Worm (Caenorhabditis elegans) whole organism, midembryonic: Measurements from ENCODE around the gene R12C12.5.
"Not testable (repeated sequence)": the region's sequence is repeated elsewhere in the genome, so short reads cannot be mapped to it uniquely, and the experiment has no call there.

Source experiments
- cog-1 ChIP-seq: sonication (generic microtip); optimal IDR thresholded peaks from 2 replicates; lab custom pipeline; 2016; ENCODE audit warnings: missing genetic modification characterization, missing compliant biosample characterization
- flt-1 ChIP-seq: fragments of 200-800 bp; sonication (Bioruptor generic); IDR thresholded peaks from 2 replicates; pipeline ENCODE4 v1.3.6; 2022; ENCODE audit warnings: missing genetic modification characterization, missing compliant biosample characterization
- klf-2 ChIP-seq: fragments of 200-800 bp; sonication (Bioruptor generic); conservative IDR thresholded peaks from 2 replicates; pipeline ENCODE4 v1.3.6; 2022; ENCODE audit warnings: missing genetic modification reagents, missing genetic modification characterization, missing compliant biosample characterization
- ref-1 ChIP-seq: fragments of 200-800 bp; sonication (Bioruptor generic); conservative IDR thresholded peaks from 2 replicates; pipeline ENCODE4 v1.3.6; 2022; ENCODE audit warnings: missing genetic modification reagents, missing genetic modification characterization, missing compliant biosample characterization
- tab-1 ChIP-seq: fragments of 200-800 bp; sonication (Bioruptor generic); IDR thresholded peaks from 2 replicates; pipeline ENCODE4 v1.3.6; 2022; ENCODE audit warnings: missing genetic modification characterization, missing compliant biosample characterization
- ztf-23 ChIP-seq: fragments of 200-800 bp; sonication (Bioruptor generic); IDR thresholded peaks from 2 replicates; pipeline ENCODE4 v1.3.6; 2022; ENCODE audit warnings: missing genetic modification reagents, missing genetic modification characterization, missing compliant biosample characterization

ce11 chrII:6014057-6014456, 30.9 kb downstream of the R12C12.5 start, which contains the start of gene ZK84.2:
- not testable (repeated sequence) for TF ChIP-seq cog-1; tab-1 (GFP tag; lab: Robert Waterston, UW); ztf-23; klf-2 (GFP tag; lab: Robert Waterston, UW); ref-1 (GFP tag; lab: Robert Waterston, UW); flt-1
